Worm (Caenorhabditis elegans) whole organism, L4/young adult: ENCODE results near the gene stau-1.

ENCODE experiments used
- W03F9.2 ChIP-seq: fragments of 150-350 bp; optimal IDR thresholded peaks from 2 replicates; lab custom pipeline; 2014; ENCODE audit warnings: missing biosample characterization, missing genetic modification characterization
- dao-5 ChIP-seq: sonication (generic microtip); optimal IDR thresholded peaks from 2 replicates; lab custom pipeline; 2016; ENCODE audit warnings: missing genotype, missing genetic modification characterization, moderate library complexity, missing compliant biosample characterization
- him-1 ChIP-seq: sonication (generic microtip); optimal IDR thresholded peaks from 2 replicates; lab custom pipeline; 2016; ENCODE audit warnings: missing genotype, missing genetic modification reagents, missing genetic modification characterization, missing compliant biosample characterization

ce11 chrX:992650-993403 is 42.3 kb downstream of the stau-1 start:
- peak; percentile 79 for TF ChIP-seq him-1 (tag; lab: Kevin White, UChicago)
- no peak for TF ChIP-seq W03F9.2 (tag; lab: Kevin White, UChicago)
- TF ChIP-seq dao-5 (tag; lab: Kevin White, UChicago), result no peak
